Worm (Caenorhabditis elegans) whole organism, early embryonic: ENCODE results near the gene nadk-1.

ENCODE experiments used
- B0310.2 ChIP-seq: sonication (generic microtip); optimal IDR thresholded peaks from 2 replicates; lab custom pipeline; 2016; ENCODE audit warnings: mild to moderate bottlenecking, missing genetic modification characterization, missing compliant biosample characterization
- F13C5.2 ChIP-seq: sonication (generic microtip); optimal IDR thresholded peaks from 2 replicates; lab custom pipeline; 2017; ENCODE audit warnings: mild to moderate bottlenecking, missing genetic modification characterization, inconsistent platforms, missing compliant biosample characterization
- aly-1 ChIP-seq: sonication (generic microtip); optimal IDR thresholded peaks from 2 replicates; lab custom pipeline; 2016; ENCODE audit warnings: missing genetic modification characterization, missing compliant biosample characterization
- ama-1 ChIP-seq: fragments of 150-350 bp; optimal IDR thresholded peaks from 2 replicates; lab custom pipeline; 2014
- ceh-13 ChIP-seq: fragments of 200-800 bp; sonication (Bioruptor generic); optimal IDR thresholded peaks from 2 replicates; lab custom pipeline; 2018; ENCODE audit warnings: mild to moderate bottlenecking, missing genetic modification characterization, missing compliant biosample characterization
- ceh-36 ChIP-seq: sonication (generic microtip); optimal IDR thresholded peaks from 2 replicates; lab custom pipeline; 2016; ENCODE audit warnings: missing genetic modification characterization, inconsistent platforms, missing compliant biosample characterization
- ets-7 ChIP-seq: sonication (generic microtip); optimal IDR thresholded peaks from 2 replicates; lab custom pipeline; 2016; ENCODE audit warnings: missing genotype, missing genetic modification characterization, missing compliant biosample characterization
- flt-1 ChIP-seq: fragments of 200-800 bp; sonication (Bioruptor generic); IDR thresholded peaks from 2 replicates; pipeline ENCODE4 v1.3.6; 2022; ENCODE audit warnings: missing genetic modification characterization, missing compliant biosample characterization
- hmbx-1 ChIP-seq: sonication (generic microtip); optimal IDR thresholded peaks from 2 replicates; lab custom pipeline; 2016; ENCODE audit warnings: mild to moderate bottlenecking, missing genetic modification characterization, missing compliant biosample characterization
- hmg-4 ChIP-seq: fragments of 200-800 bp; sonication (Bioruptor generic); optimal IDR thresholded peaks from 2 replicates; lab custom pipeline; 2018; ENCODE audit warnings: mild to moderate bottlenecking, missing genetic modification characterization, missing compliant biosample characterization
- hnd-1 ChIP-seq: sonication (generic microtip); optimal IDR thresholded peaks from 2 replicates; lab custom pipeline; 2016; ENCODE audit warnings: missing genetic modification characterization, missing compliant biosample characterization
- pes-1 ChIP-seq: fragments of 200-800 bp; sonication (Bioruptor generic); IDR thresholded peaks from 2 replicates; pipeline ENCODE4 v1.3.6; 2022; ENCODE audit warnings: missing genetic modification reagents, missing genetic modification characterization, missing compliant biosample characterization
- scrt-1 ChIP-seq: fragments of 200-800 bp; sonication (Bioruptor generic); IDR thresholded peaks from 2 replicates; pipeline ENCODE4 v1.3.6; 2022; ENCODE audit warnings: missing genetic modification characterization, missing compliant biosample characterization
- sea-1 ChIP-seq: fragments of 200-800 bp; sonication (Bioruptor generic); conservative IDR thresholded peaks from 2 replicates; pipeline ENCODE4 v1.3.6; 2022; ENCODE audit warnings: missing genetic modification characterization, missing compliant biosample characterization
- tbx-11 ChIP-seq: fragments of 200-800 bp; sonication (Bioruptor generic); IDR thresholded peaks from 2 replicates; pipeline ENCODE4 v1.3.6; 2022; ENCODE audit warnings: missing genetic modification characterization, missing compliant biosample characterization
- tbx-37 ChIP-seq: fragments of 200-800 bp; sonication (Bioruptor generic); conservative IDR thresholded peaks from 2 replicates; pipeline ENCODE4 v1.3.6; 2022; ENCODE audit warnings: missing genetic modification reagents, missing genetic modification characterization, missing compliant biosample characterization
- tra-4 ChIP-seq: sonication (generic microtip); optimal IDR thresholded peaks from 2 replicates; lab custom pipeline; 2017; ENCODE audit warnings: missing genetic modification characterization, missing compliant biosample characterization

Gene nadk-1

ce11 chrIV:1424962-1425361 lies 31.9 kb upstream of the nadk-1 start, which contains the start of gene Y77E11A.8:
TSS of gene Y77E11A.8 (minus strand) at chrIV:1425062.
- TF ChIP-seq ama-1 (lab: Kevin White, UChicago) (no peak), F13C5.2 (no peak), aly-1 (tag; lab: Kevin White, UChicago) (no peak), ceh-13 (GFP tag; lab: Kevin White, UChicago) (no peak), ets-7 (tag; lab: Kevin White, UChicago) (no peak), hmg-4 (GFP tag; lab: Kevin White, UChicago) (no peak), sea-1 (GFP tag; lab: Robert Waterston, UW) (no peak), tra-4 (no peak), scrt-1 (no peak), tbx-11 (GFP tag; lab: Robert Waterston, UW) (no peak), ceh-36 (tag; lab: Kevin White, UChicago) (no peak), hmbx-1 (no peak), tbx-37 (GFP tag; lab: Robert Waterston, UW) (no peak), flt-1 (GFP tag; lab: Robert Waterston, UW) (no peak), hnd-1 (tag; lab: Kevin White, UChicago) (no peak), B0310.2 (tag; lab: Kevin White, UChicago) (no peak)

- TF ChIP-seq hmbx-1 = no peak
- no peak for TF ChIP-seq tbx-37 (GFP tag; lab: Robert Waterston, UW)
Measured at ce11 chrIV:1427283-1427682, 29.6 kb upstream of the nadk-1 start, which contains the start of gene clec-171. TSS of gene clec-171 (minus strand) at chrIV:1427383.

- TF ChIP-seq B0310.2 (tag; lab: Kevin White, UChicago) = no peak
- TF ChIP-seq hnd-1 (tag; lab: Kevin White, UChicago) = no peak
- no peak for TF ChIP-seq aly-1 (tag; lab: Kevin White, UChicago)
- no peak for TF ChIP-seq hmg-4 (GFP tag; lab: Kevin White, UChicago)
- TF ChIP-seq tbx-11 (GFP tag; lab: Robert Waterston, UW) = no peak
- TF ChIP-seq pes-1 (GFP tag; lab: Robert Waterston, UW) = no peak
- TF ChIP-seq hmbx-1 = no peak
- no peak for TF ChIP-seq flt-1 (GFP tag; lab: Robert Waterston, UW)
- TF ChIP-seq ama-1 (lab: Kevin White, UChicago) = no peak
- TF ChIP-seq tbx-37 (GFP tag; lab: Robert Waterston, UW) = no peak
- TF ChIP-seq tra-4 = no peak
- no peak for TF ChIP-seq ceh-13 (GFP tag; lab: Kevin White, UChicago)
- TF ChIP-seq F13C5.2 = no peak
- TF ChIP-seq ets-7 (tag; lab: Kevin White, UChicago) = no peak
- TF ChIP-seq ceh-36 (tag; lab: Kevin White, UChicago) = no peak
- no peak for TF ChIP-seq scrt-1
- no peak for TF ChIP-seq sea-1 (GFP tag; lab: Robert Waterston, UW)
Measured at ce11 chrIV:1430261-1430660, 26.6 kb upstream of the nadk-1 start, which contains the start of gene Y77E11A.23. TSS of gene Y77E11A.23 (minus strand) at chrIV:1430367.

- no peak for TF ChIP-seq tbx-11 (GFP tag; lab: Robert Waterston, UW)
Measured at ce11 chrIV:1433978-1434377, 22.9 kb upstream of the nadk-1 start.

ce11 chrIV:1434554-1435089 lies 22.3 kb upstream of the nadk-1 start, which contains the start of gene clp-6:
TSS of gene clp-6 (minus strand) at chrIV:1435039.
- TF ChIP-seq scrt-1 (no peak), ets-7 (tag; lab: Kevin White, UChicago) (no peak), tbx-37 (GFP tag; lab: Robert Waterston, UW) (no peak), ceh-36 (tag; lab: Kevin White, UChicago) (no peak), hmg-4 (GFP tag; lab: Kevin White, UChicago) (no peak), hnd-1 (tag; lab: Kevin White, UChicago) (no peak), B0310.2 (tag; lab: Kevin White, UChicago) (no peak), aly-1 (tag; lab: Kevin White, UChicago) (no peak), pes-1 (GFP tag; lab: Robert Waterston, UW) (no peak), F13C5.2 (no peak), sea-1 (GFP tag; lab: Robert Waterston, UW) (no peak), tra-4 (no peak), flt-1 (GFP tag; lab: Robert Waterston, UW) (no peak), hmbx-1 (no peak), tbx-11 (GFP tag; lab: Robert Waterston, UW) (no peak), ceh-13 (GFP tag; lab: Kevin White, UChicago) (no peak), ama-1 (lab: Kevin White, UChicago) (no peak)

ce11 chrIV:1435159-1435558 lies 21.7 kb upstream of the nadk-1 start:
- TF ChIP-seq ets-7 (tag; lab: Kevin White, UChicago) (no peak), hmg-4 (GFP tag; lab: Kevin White, UChicago) (no peak), F13C5.2 (no peak), flt-1 (GFP tag; lab: Robert Waterston, UW) (no peak), hmbx-1 (no peak), B0310.2 (tag; lab: Kevin White, UChicago) (no peak), tra-4 (no peak), ama-1 (lab: Kevin White, UChicago) (no peak), ceh-13 (GFP tag; lab: Kevin White, UChicago) (no peak), hnd-1 (tag; lab: Kevin White, UChicago) (no peak), pes-1 (GFP tag; lab: Robert Waterston, UW) (no peak), tbx-11 (GFP tag; lab: Robert Waterston, UW) (no peak), aly-1 (tag; lab: Kevin White, UChicago) (no peak), ceh-36 (tag; lab: Kevin White, UChicago) (no peak), tbx-37 (GFP tag; lab: Robert Waterston, UW) (no peak), scrt-1 (no peak), sea-1 (GFP tag; lab: Robert Waterston, UW) (no peak)

ce11 chrIV:1437625-1438024 lies 19.2 kb upstream of the nadk-1 start:
- TF ChIP-seq tbx-37 (GFP tag; lab: Robert Waterston, UW) = no peak
- TF ChIP-seq aly-1 (tag; lab: Kevin White, UChicago) = no peak
- TF ChIP-seq B0310.2 (tag; lab: Kevin White, UChicago) = no peak
- TF ChIP-seq F13C5.2 = no peak
- no peak for TF ChIP-seq scrt-1
- no peak for TF ChIP-seq sea-1 (GFP tag; lab: Robert Waterston, UW)
- TF ChIP-seq ceh-36 (tag; lab: Kevin White, UChicago) = no peak
- TF ChIP-seq pes-1 (GFP tag; lab: Robert Waterston, UW) = no peak
- no peak for TF ChIP-seq tra-4
